Worm (Caenorhabditis elegans): ENCODE results near the gene C35A5.4.

C35A5.4 gene

DNA sequence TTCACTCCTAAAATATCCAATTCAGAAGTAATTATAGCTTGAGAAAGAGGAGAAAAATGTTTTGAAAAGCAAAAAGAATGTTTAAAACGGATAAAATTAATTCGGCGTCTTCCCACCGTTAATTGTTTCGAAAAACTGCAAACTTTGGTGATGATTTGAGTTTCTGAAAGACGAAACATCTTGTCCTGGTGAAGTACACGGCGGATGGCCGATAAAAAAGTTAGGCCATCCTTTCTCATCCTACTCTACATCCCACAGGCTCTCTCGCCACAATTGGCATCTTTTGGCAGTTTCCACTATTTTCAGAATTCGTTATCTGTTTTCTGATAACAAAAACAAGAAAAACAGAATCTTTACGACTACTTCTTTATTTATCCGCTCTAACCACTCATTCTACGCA lies 29.1 kb downstream of the C35A5.4 start, which contains the start of the genes C35A5.8 and hda-11 (continued):
- TF ChIP-seq nhr-11 (tag; optimal IDR thresholded peaks at IDR 0.05): no peak
- peak; percentile 81 for TF ChIP-seq C04F5.9 (tag; optimal IDR thresholded peaks at IDR 0.05)
- no peak for TF ChIP-seq aha-1 (tag; optimal IDR thresholded peaks at IDR 0.05)
- TF ChIP-seq nhr-76 (tag; optimal IDR thresholded peaks at IDR 0.05): no peak
- TF ChIP-seq ceh-90 (tag; optimal IDR thresholded peaks at IDR 0.05): peak; percentile 94
- no peak for TF ChIP-seq vab-15 (tag; optimal IDR thresholded peaks at IDR 0.05)
- no peak for TF ChIP-seq F16B12.6 (tag; optimal IDR thresholded peaks at IDR 0.05)
- no peak for TF ChIP-seq unc-62 (GFP tag; optimal IDR thresholded peaks at IDR 0.05)
- peak; percentile 28 for TF ChIP-seq pag-3 (tag; optimal IDR thresholded peaks at IDR 0.05; ENCODE audit: borderline replicate concordance, insufficient read depth)
- peak; percentile 64 to 75 (median 71) for TF ChIP-seq dpl-1 (GFP tag; optimal IDR thresholded peaks at IDR 0.05)
- peak; percentile 51 for TF ChIP-seq unc-130 (tag; optimal IDR thresholded peaks at IDR 0.05)
- no peak for TF ChIP-seq ama-1 (optimal IDR thresholded peaks at IDR 0.05)
- peak; percentile 41 for TF ChIP-seq efl-3 (GFP tag; optimal IDR thresholded peaks at IDR 0.05)
- TF ChIP-seq nhr-19 (GFP tag; conservative IDR thresholded peaks at IDR 0.05): peak; percentile 82
- TF ChIP-seq hlh-17 (GFP tag; optimal IDR thresholded peaks at IDR 0.05; ENCODE audit: borderline replicate concordance): no peak
- peak; percentile 97 for TF ChIP-seq lir-3 (tag; optimal IDR thresholded peaks at IDR 0.05; ENCODE audit: poor library complexity)
- TF ChIP-seq egl-27 (tag; optimal IDR thresholded peaks at IDR 0.05): no peak
- TF ChIP-seq pqm-1 (tag; optimal IDR thresholded peaks at IDR 0.05): no peak
- peak; percentile 82 for TF ChIP-seq pax-3 (tag; optimal IDR thresholded peaks at IDR 0.05)
- TF ChIP-seq Y116A8C.19 (tag; optimal IDR thresholded peaks at IDR 0.05; ENCODE audit: borderline replicate concordance): peak; percentile 65
- TF ChIP-seq ztf-4 (tag; optimal IDR thresholded peaks at IDR 0.05): peak; percentile 34
- peak; percentile 71 to 77 for TF ChIP-seq efl-1 (optimal IDR thresholded peaks at IDR 0.05)
- TF ChIP-seq efl-1 (GFP tag; optimal IDR thresholded peaks at IDR 0.05 in 1 of 2): peak; percentile 71 to 97
- no peak for TF ChIP-seq hpl-2 (GFP tag; optimal IDR thresholded peaks at IDR 0.05)
- TF ChIP-seq nhr-20 (tag; optimal IDR thresholded peaks at IDR 0.05): peak; percentile 82
- peak; percentile 20 for TF ChIP-seq fos-1 (tag; optimal IDR thresholded peaks at IDR 0.05)
- peak; percentile 92 for TF ChIP-seq nhr-85 (tag)
- peak; percentile 7 for TF ChIP-seq ceh-8 (GFP tag; optimal IDR thresholded peaks at IDR 0.05)
- TF ChIP-seq unc-98 (GFP tag; IDR thresholded peaks at IDR 0.05): peak; percentile 79
- TF ChIP-seq fkh-8 (tag; optimal IDR thresholded peaks at IDR 0.05): peak; percentile 66
- TF ChIP-seq blmp-1 (tag; optimal IDR thresholded peaks at IDR 0.05): peak; percentile 46
- peak; percentile 6 for TF ChIP-seq zip-4 (GFP tag; optimal IDR thresholded peaks at IDR 0.05)
- peak; percentile 20 for TF ChIP-seq sup-37 (GFP tag; optimal IDR thresholded peaks at IDR 0.05)
- TF ChIP-seq grh-1 (GFP tag; IDR thresholded peaks at IDR 0.05): peak; percentile 59
- TF ChIP-seq irx-1 (tag; optimal IDR thresholded peaks at IDR 0.05): peak; percentile 93
- peak; percentile 77 for TF ChIP-seq isw-1 (GFP tag; IDR thresholded peaks at IDR 0.05)
- peak; percentile 99 for TF ChIP-seq rnt-1 (tag; optimal IDR thresholded peaks at IDR 0.05)
- peak; percentile 74 for TF ChIP-seq lin-14 (GFP tag; optimal IDR thresholded peaks at IDR 0.05)
- TF ChIP-seq ceh-63 (GFP tag; optimal IDR thresholded peaks at IDR 0.05): peak; percentile 59
- no peak for TF ChIP-seq tlp-1 (tag; optimal IDR thresholded peaks at IDR 0.05)
- TF ChIP-seq nhr-237 (tag; optimal IDR thresholded peaks at IDR 0.05): no peak
- TF ChIP-seq nhr-28 (tag; optimal IDR thresholded peaks at IDR 0.05): no peak
- peak; percentile 70 for TF ChIP-seq mab-9 (GFP tag; IDR thresholded peaks at IDR 0.05)
- no peak for TF ChIP-seq nhr-84 (tag; optimal IDR thresholded peaks at IDR 0.05)
- peak; percentile 79 for TF ChIP-seq elt-2 (tag; optimal IDR thresholded peaks at IDR 0.05)
- peak; percentile 46 for TF ChIP-seq C16A3.4 (tag; optimal IDR thresholded peaks at IDR 0.05)
- TF ChIP-seq nhr-77 (tag; optimal IDR thresholded peaks at IDR 0.05): no peak
- no peak for TF ChIP-seq jun-1 (tag; optimal IDR thresholded peaks at IDR 0.05)
- peak; percentile 46 to 59 (median 51) for TF ChIP-seq ceh-82 (tag; optimal IDR thresholded peaks at IDR 0.05)

Data from whole organism, L1 larva.